Worm (Caenorhabditis elegans) whole organism, L4 larva: ENCODE data around the gene F16B4.7.

ENCODE experiments used
- D1046.2 ChIP-seq: fragments of 200-800 bp; sonication (Bioruptor generic); IDR thresholded peaks from 2 replicates; pipeline ENCODE4 v1.3.6; 2022; ENCODE audit warnings: missing genetic modification characterization, missing compliant biosample characterization
- T20F7.1 ChIP-seq: fragments of 200-800 bp; sonication (Bioruptor generic); optimal IDR thresholded peaks from 2 replicates; lab custom pipeline; 2018; ENCODE audit warnings: mild to moderate bottlenecking, missing genetic modification characterization, missing compliant biosample characterization
- T26A8.4 ChIP-seq: fragments of 200-800 bp; sonication (Bioruptor generic); IDR thresholded peaks from 2 replicates; pipeline ENCODE4 v1.3.6; 2022; ENCODE audit warnings: missing genetic modification characterization, missing compliant biosample characterization
- Y5F2A.4 ChIP-seq: fragments of 200-800 bp; sonication (Bioruptor generic); optimal IDR thresholded peaks from 2 replicates; lab custom pipeline; 2018; ENCODE audit warnings: mild to moderate bottlenecking, missing genetic modification characterization, missing compliant biosample characterization
- ZK337.2 ChIP-seq: fragments of 200-800 bp; sonication (Bioruptor generic); IDR thresholded peaks from 2 replicates; pipeline ENCODE4 v1.3.6; 2022; ENCODE audit warnings: missing genetic modification reagents, missing genetic modification characterization, missing compliant biosample characterization
- aly-2 ChIP-seq: sonication (generic microtip); optimal IDR thresholded peaks from 2 replicates; lab custom pipeline; 2018; ENCODE audit warnings: missing biosample characterization, missing genetic modification characterization
- arid-1 ChIP-seq: fragments of 200-800 bp; sonication (Bioruptor generic); conservative IDR thresholded peaks from 2 replicates; pipeline ENCODE4 v1.3.6; 2022; ENCODE audit warnings: missing genetic modification reagents, missing genetic modification characterization, missing compliant biosample characterization
- attf-4 ChIP-seq: sonication (generic microtip); optimal IDR thresholded peaks from 3 replicates; lab custom pipeline; 2017; ENCODE audit warnings: missing biosample characterization, missing genetic modification characterization
- ceh-28 ChIP-seq: fragments of 150-350 bp; optimal IDR thresholded peaks from 2 replicates; lab custom pipeline; 2014; ENCODE audit warnings: missing biosample characterization, missing genetic modification reagents, missing genetic modification characterization
- ceh-32 ChIP-seq: sonication (generic microtip); optimal IDR thresholded peaks from 2 replicates; lab custom pipeline; 2016; ENCODE audit warnings: mild to moderate bottlenecking, missing genetic modification characterization, missing compliant biosample characterization; ENCODE audit not compliant: poor library complexity
- ceh-44 ChIP-seq: fragments of 200-800 bp; sonication (Bioruptor generic); IDR thresholded peaks from 2 replicates; pipeline ENCODE4 v1.3.6; 2022; ENCODE audit warnings: missing genetic modification reagents, missing genetic modification characterization, missing compliant biosample characterization
- ces-1 ChIP-seq: fragments of 150-350 bp; sonication (generic microtip); optimal IDR thresholded peaks from 4 replicates; lab custom pipeline; 2014; ENCODE audit warnings: missing biosample characterization, missing genetic modification reagents, missing genetic modification characterization
- ctbp-1 ChIP-seq: fragments of 200-800 bp; sonication (Bioruptor generic); IDR thresholded peaks from 2 replicates; pipeline ENCODE4 v1.3.6; 2022; ENCODE audit warnings: missing genetic modification reagents, missing genetic modification characterization, missing compliant biosample characterization
- daf-12 ChIP-seq: fragments of 150-350 bp; optimal IDR thresholded peaks from 2 replicates; lab custom pipeline; 2014; ENCODE audit warnings: missing biosample characterization, missing genetic modification reagents, missing genetic modification characterization
- daf-16 ChIP-seq, 3 experiments: sonication (generic microtip); optimal IDR thresholded peaks; 2 replicates each; lab custom pipeline; 2016 to 2017; ENCODE audit warnings: missing genetic modification characterization in 3 of 3, missing genetic modification reagents in 3 of 3, mild to moderate bottlenecking in 2 of 3, missing compliant biosample characterization in 2 of 3, missing biosample characterization in 1 of 3, moderate library complexity in 1 of 3
- dmd-6 ChIP-seq: fragments of 200-800 bp; sonication (Bioruptor generic); IDR thresholded peaks from 2 replicates; pipeline ENCODE4 v1.3.6; 2022; ENCODE audit warnings: missing genetic modification reagents, missing genetic modification characterization, missing compliant biosample characterization
- dve-1 ChIP-seq: sonication (generic microtip); optimal IDR thresholded peaks from 2 replicates; lab custom pipeline; 2017; ENCODE audit warnings: antibody characterized with exemption, mild to moderate bottlenecking, missing genetic modification characterization, missing compliant biosample characterization; ENCODE audit not compliant: insufficient read depth
- egl-43 ChIP-seq: fragments of 200-800 bp; sonication (Bioruptor generic); IDR thresholded peaks from 2 replicates; pipeline ENCODE4 v1.3.6; 2022; ENCODE audit warnings: missing genetic modification reagents, missing genetic modification characterization, missing compliant biosample characterization
- hif-1 ChIP-seq, 2 experiments: sonication (generic microtip); optimal IDR thresholded peaks; 2 replicates each; lab custom pipeline; 2016 to 2017; ENCODE audit warnings: missing compliant biosample characterization in 2 of 2, missing genetic modification characterization in 2 of 2, missing genetic modification reagents in 2 of 2, missing genotype in 2 of 2, mild to moderate bottlenecking in 1 of 2
- hlh-30 ChIP-seq: sonication (generic microtip); optimal IDR thresholded peaks from 2 replicates; lab custom pipeline; 2017; ENCODE audit warnings: antibody characterized with exemption, mild to moderate bottlenecking, missing genetic modification characterization, missing compliant biosample characterization; ENCODE audit not compliant: insufficient read depth
- jun-1 ChIP-seq: fragments of 150-350 bp; optimal IDR thresholded peaks from 2 replicates; lab custom pipeline; 2014; ENCODE audit warnings: missing biosample characterization, missing genetic modification reagents, missing genetic modification characterization
- lin-15B ChIP-seq: fragments of 150-350 bp; sonication (generic microtip); optimal IDR thresholded peaks from 3 replicates; lab custom pipeline; 2014; ENCODE audit warnings: missing biosample characterization, missing genetic modification characterization
- lin-39 ChIP-seq: fragments of 150-350 bp; optimal IDR thresholded peaks from 2 replicates; lab custom pipeline; 2014; ENCODE audit warnings: missing biosample characterization, missing genetic modification reagents, missing genetic modification characterization
- mdl-1 ChIP-seq, 2 experiments: fragments of 150-350 bp in 1 of 2; sonication (generic microtip) in 1 of 2; optimal IDR thresholded peaks; 2 replicates each; lab custom pipeline; 2014 to 2017; ENCODE audit warnings: missing biosample characterization in 2 of 2, missing genetic modification characterization in 2 of 2
- mxl-3 ChIP-seq: fragments of 200-800 bp; sonication (Bioruptor generic); optimal IDR thresholded peaks from 2 replicates; lab custom pipeline; 2018; ENCODE audit warnings: mild to moderate bottlenecking, missing genetic modification characterization, missing compliant biosample characterization
- nhr-102 ChIP-seq: sonication (generic microtip); optimal IDR thresholded peaks from 2 replicates; lab custom pipeline; 2016; ENCODE audit warnings: mild to moderate bottlenecking, missing genetic modification characterization, moderate library complexity, missing compliant biosample characterization
- nhr-111 ChIP-seq: fragments of 200-800 bp; sonication (Bioruptor generic); optimal IDR thresholded peaks from 2 replicates; lab custom pipeline; 2018; ENCODE audit warnings: mild to moderate bottlenecking, missing genetic modification characterization, missing compliant biosample characterization
- nhr-28 ChIP-seq: fragments of 150-350 bp; optimal IDR thresholded peaks from 2 replicates; lab custom pipeline; 2014; ENCODE audit warnings: missing biosample characterization, missing genetic modification characterization
- nhr-42 ChIP-seq: fragments of 200-800 bp; sonication (Bioruptor generic); IDR thresholded peaks from 2 replicates; pipeline ENCODE4 v1.3.6; 2022; ENCODE audit warnings: missing genetic modification characterization, missing compliant biosample characterization
- nhr-76 ChIP-seq: fragments of 150-350 bp; optimal IDR thresholded peaks from 2 replicates; lab custom pipeline; 2014; ENCODE audit warnings: missing biosample characterization, missing genetic modification characterization
- php-3 ChIP-seq: fragments of 200-800 bp; sonication (Bioruptor generic); IDR thresholded peaks from 2 replicates; pipeline ENCODE4 v1.3.6; 2022; ENCODE audit warnings: missing genetic modification reagents, missing genetic modification characterization, missing compliant biosample characterization
- pqm-1 ChIP-seq: sonication (generic microtip); optimal IDR thresholded peaks from 2 replicates; lab custom pipeline; 2017; ENCODE audit warnings: missing biosample characterization, missing genetic modification characterization
- rbr-2 ChIP-seq: sonication (generic microtip); optimal IDR thresholded peaks from 2 replicates; lab custom pipeline; 2016; ENCODE audit warnings: missing genotype, missing genetic modification characterization, missing compliant biosample characterization
- tra-1 ChIP-seq: fragments of 200-800 bp; sonication (Bioruptor generic); IDR thresholded peaks from 2 replicates; pipeline ENCODE4 v1.3.6; 2022; ENCODE audit warnings: missing genetic modification reagents, missing genetic modification characterization, missing compliant biosample characterization
- unc-130 ChIP-seq: sonication (generic microtip); optimal IDR thresholded peaks from 2 replicates; lab custom pipeline; 2016; ENCODE audit warnings: missing genetic modification reagents, missing genetic modification characterization, missing compliant biosample characterization
- unc-39 ChIP-seq: sonication (generic microtip); optimal IDR thresholded peaks from 2 replicates; lab custom pipeline; 2017; ENCODE audit warnings: missing biosample characterization, missing genetic modification characterization
- unc-62 ChIP-seq, 3 experiments: fragments of 150-350 bp in 1 of 3; sonication (generic microtip); optimal IDR thresholded peaks in 2 of 3; peaks in 1 of 3; 1 replicate in 1 of 3; 2 replicates in 2 of 3; lab custom pipeline; 2014 to 2017; ENCODE audit warnings: missing biosample characterization in 3 of 3, missing genetic modification characterization in 3 of 3, missing genetic modification reagents in 3 of 3, missing genotype in 1 of 3
- zfp-3 ChIP-seq: fragments of 200-800 bp; sonication (Bioruptor generic); conservative IDR thresholded peaks from 2 replicates; pipeline ENCODE4 v1.3.6; 2022; ENCODE audit warnings: missing genetic modification reagents, missing genetic modification characterization, missing compliant biosample characterization
- zip-11 ChIP-seq: fragments of 200-800 bp; sonication (Bioruptor generic); IDR thresholded peaks from 2 replicates; pipeline ENCODE4 v1.3.6; 2022; ENCODE audit warnings: missing genetic modification characterization, missing compliant biosample characterization
- zip-2 ChIP-seq: fragments of 150-350 bp; optimal IDR thresholded peaks from 2 replicates; lab custom pipeline; 2014; ENCODE audit warnings: missing biosample characterization, missing genetic modification characterization

Gene F16B4.7

ce11 chrV:1594554-1595092 is 9.1 kb downstream of the F16B4.7 start:
- no peak for TF ChIP-seq Y5F2A.4 (GFP tag; lab: Kevin White, UChicago)
- TF ChIP-seq T26A8.4 (GFP tag; lab: Robert Waterston, UW): peak; percentile 55
- peak; percentile 56; the same call in 1 of the 2 replicates for TF ChIP-seq zfp-3 (GFP tag; lab: Robert Waterston, UW)
- TF ChIP-seq dmd-6 (GFP tag; lab: Robert Waterston, UW): peak; percentile 11; the same call in 1 of the 2 replicates

- TF ChIP-seq dmd-6 (GFP tag; lab: Robert Waterston, UW): peak; percentile 61
- peak; percentile 67; the same call in 1 of the 2 replicates for TF ChIP-seq nhr-42 (GFP tag; lab: Robert Waterston, UW)
- TF ChIP-seq ZK337.2: 0 out of 2 replicates have a peak, but pooled peaks have one; percentile 30
- TF ChIP-seq hlh-30 (tag; lab: Kevin White, UChicago): peak; percentile 19
- TF ChIP-seq dve-1 (tag; lab: Kevin White, UChicago): peak; percentile 7
- TF ChIP-seq, all 104 proteins: peak for 5; not testable (repeated sequence) for 99
These were observed 13.6 kb downstream of the F16B4.7 start for ce11 chrV:1599088-1599487.

ce11 chrV:1600561-1601088 is 15.1 kb downstream of the F16B4.7 start, which contains the start of gene F16B4.2:
F16B4.2 (plus strand) TSS chrV:1601038.
- TF ChIP-seq attf-4 (tag; lab: Kevin White, UChicago): no peak
- no peak for TF ChIP-seq lin-39 (tag; lab: Kevin White, UChicago)
- peak; percentile 0 for TF ChIP-seq nhr-28 (tag; lab: Kevin White, UChicago)
- TF ChIP-seq unc-39 (tag; lab: Kevin White, UChicago): no peak
- TF ChIP-seq daf-16 (GFP tag; optimal IDR thresholded peaks at IDR 0.05; lab: Kevin White, UChicago): no peak
- TF ChIP-seq daf-16 (tag; optimal IDR thresholded peaks at IDR 0.05; lab: Kevin White, UChicago): peak; percentile 38
- peak; percentile 2 for TF ChIP-seq dve-1 (tag; lab: Kevin White, UChicago)
- no peak for TF ChIP-seq hif-1 (tag; optimal IDR thresholded peaks at IDR 0.05; lab: Kevin White, UChicago)
- no peak for TF ChIP-seq nhr-42 (GFP tag; lab: Robert Waterston, UW)

ce11 chrV:1607790-1608189 is 22.3 kb downstream of the F16B4.7 start, which contains the start of gene nhr-178:
nhr-178 (minus strand) TSS chrV:1607953.
- peak; percentile 23 for TF ChIP-seq hlh-30 (tag; lab: Kevin White, UChicago)
- TF ChIP-seq jun-1 (tag; lab: Kevin White, UChicago): no peak
- no peak for TF ChIP-seq ceh-28 (tag; lab: Kevin White, UChicago)
- TF ChIP-seq mdl-1 (tag; optimal IDR thresholded peaks at IDR 0.05; lab: Kevin White, UChicago): peak in 1 of 2 experiments; percentile 45
- TF ChIP-seq php-3: peak; percentile 80
- no peak for TF ChIP-seq zip-11 (GFP tag; lab: Robert Waterston, UW)
- no peak for TF ChIP-seq aly-2 (tag; lab: Kevin White, UChicago)
- TF ChIP-seq ctbp-1: no peak
- TF ChIP-seq T20F7.1 (GFP tag; lab: Kevin White, UChicago): no peak
- no peak for TF ChIP-seq ceh-32 (tag; lab: Kevin White, UChicago)
- TF ChIP-seq tra-1 (GFP tag; lab: Robert Waterston, UW): peak; percentile 60; the same call in 1 of the 2 replicates
- no peak for TF ChIP-seq ceh-44
- no peak for TF ChIP-seq egl-43 (GFP tag; lab: Robert Waterston, UW)
- no peak for TF ChIP-seq arid-1 (GFP tag; lab: Robert Waterston, UW)
- no peak for TF ChIP-seq T26A8.4 (GFP tag; lab: Robert Waterston, UW)
- TF ChIP-seq nhr-76 (tag; lab: Kevin White, UChicago): no peak
- peak; percentile 49 for TF ChIP-seq mxl-3 (GFP tag; lab: Kevin White, UChicago)
- TF ChIP-seq ces-1 (GFP tag; lab: Kevin White, UChicago): no peak
- peak; percentile 79 for TF ChIP-seq pqm-1 (tag; lab: Kevin White, UChicago)
- no peak for TF ChIP-seq zip-2 (tag; lab: Kevin White, UChicago)
- TF ChIP-seq nhr-102 (tag; lab: Kevin White, UChicago): peak; percentile 96
- no peak for TF ChIP-seq attf-4 (tag; lab: Kevin White, UChicago)
- TF ChIP-seq nhr-111 (GFP tag; lab: Kevin White, UChicago): no peak
- TF ChIP-seq daf-12 (tag; lab: Kevin White, UChicago): no peak
- TF ChIP-seq lin-15B (tag; lab: Kevin White, UChicago): no peak
- no peak for TF ChIP-seq D1046.2 (GFP tag; lab: Robert Waterston, UW)
- TF ChIP-seq unc-62 (GFP tag; optimal IDR thresholded peaks at IDR 0.05 in 1 of 2; lab: Kevin White, UChicago): no peak
- TF ChIP-seq unc-62 (tag; optimal IDR thresholded peaks at IDR 0.05; lab: Kevin White, UChicago): no peak
- no peak for TF ChIP-seq daf-16 (GFP tag; optimal IDR thresholded peaks at IDR 0.05; lab: Kevin White, UChicago)
- peak; percentile 95 for TF ChIP-seq daf-16 (tag; optimal IDR thresholded peaks at IDR 0.05; lab: Kevin White, UChicago)
- no peak for TF ChIP-seq zfp-3 (GFP tag; lab: Robert Waterston, UW)
- no peak for TF ChIP-seq rbr-2 (tag; lab: Kevin White, UChicago)
- TF ChIP-seq unc-130 (GFP tag; lab: Kevin White, UChicago): no peak
